Fruit fly (Drosophila melanogaster): ENCODE data around the gene CG42557.

- TF ChIP-seq psq (optimal IDR thresholded peaks at IDR 0.05) (no peak), Sin3A (optimal IDR thresholded peaks at IDR 0.05) (no peak), Myc (optimal IDR thresholded peaks at IDR 0.05) (no peak), h (optimal IDR thresholded peaks at IDR 0.05) (no peak)
Measured at dm6 chr3R:29920189-29920588, 12.9 kb upstream of the CG42557 start, which contains the start of gene trp.

All from Kc167 (cell line).